Fruit fly (Drosophila melanogaster) whole organism, embryonic: Measurements from ENCODE around the gene CG14219.

Experiments used
- BEAF-32 ChIP-seq: fragments of 200-800 bp; sonication (Bioruptor generic); optimal IDR thresholded peaks from 3 replicates; lab custom pipeline; 2017; ENCODE audit warnings: missing biosample characterization, missing genetic modification characterization, mild to moderate bottlenecking, moderate library complexity, missing genetic modification reagents
- Bgb ChIP-seq: fragments of 200-800 bp; sonication (Bioruptor generic); IDR thresholded peaks from 2 replicates; pipeline ENCODE4 v1.3.6; 2022; ENCODE audit warnings: missing biosample characterization, missing genetic modification characterization; ENCODE audit not compliant: partially characterized antibody
- CG10274 ChIP-seq: fragments of 200-800 bp; sonication (Bioruptor generic); optimal IDR thresholded peaks from 3 replicates; lab custom pipeline; 2017; ENCODE audit warnings: missing biosample characterization, mild to moderate bottlenecking, missing genetic modification characterization
- CG10431 ChIP-seq: fragments of 200-800 bp; sonication (Bioruptor generic); optimal IDR thresholded peaks from 3 replicates; lab custom pipeline; 2018; ENCODE audit warnings: missing biosample characterization, mild to moderate bottlenecking, missing genetic modification characterization
- CG12744 ChIP-seq: fragments of 200-800 bp; sonication (Bioruptor generic); optimal IDR thresholded peaks from 2 replicates; lab custom pipeline; 2016; ENCODE audit warnings: missing biosample characterization, missing genetic modification characterization
- CG13123 ChIP-seq: fragments of 200-800 bp; sonication (Bioruptor generic); optimal IDR thresholded peaks from 2 replicates; lab custom pipeline; 2016; ENCODE audit warnings: missing biosample characterization, missing genetic modification characterization
- CG13424 ChIP-seq: fragments of 200-800 bp; sonication (Bioruptor generic); optimal IDR thresholded peaks from 2 replicates; lab custom pipeline; 2019; ENCODE audit warnings: missing biosample characterization, mild to moderate bottlenecking, missing genetic modification characterization, moderate library complexity
- CG13624 ChIP-seq: fragments of 200-800 bp; sonication (Bioruptor generic); optimal IDR thresholded peaks from 2 replicates; lab custom pipeline; 2016; ENCODE audit warnings: missing biosample characterization, missing genetic modification characterization
- CG15269 ChIP-seq: fragments of 200-800 bp; sonication (Bioruptor generic); optimal IDR thresholded peaks from 2 replicates; lab custom pipeline; 2018; ENCODE audit warnings: missing biosample characterization, mild to moderate bottlenecking, missing genetic modification characterization, moderate library complexity
- CG16813 ChIP-seq: fragments of 200-800 bp; sonication (Bioruptor generic); IDR thresholded peaks from 3 replicates; pipeline ENCODE4 v1.3.6; 2022; ENCODE audit warnings: missing biosample characterization, missing genetic modification characterization; ENCODE audit not compliant: partially characterized antibody
- CG17359 ChIP-seq: fragments of 200-800 bp; sonication (Bioruptor generic); optimal IDR thresholded peaks from 3 replicates; lab custom pipeline; 2018; ENCODE audit warnings: missing biosample characterization, mild to moderate bottlenecking, missing genetic modification characterization, moderate library complexity
- CG30020 ChIP-seq: fragments of 200-800 bp; optimal IDR thresholded peaks from 2 replicates; lab custom pipeline; 2019; ENCODE audit warnings: missing biosample characterization, mild to moderate bottlenecking, missing genetic modification characterization, moderate library complexity
- CG3163 ChIP-seq: fragments of 200-800 bp; sonication (Bioruptor generic); optimal IDR thresholded peaks from 3 replicates; lab custom pipeline; 2016; ENCODE audit warnings: missing biosample characterization, missing genetic modification characterization
- CG4730 ChIP-seq: fragments of 200-800 bp; sonication (Bioruptor generic); IDR thresholded peaks from 2 replicates; pipeline ENCODE4 v1.3.6; 2022; ENCODE audit warnings: missing biosample characterization, missing genetic modification characterization
- CG6254 ChIP-seq: fragments of 200-800 bp; sonication (Bioruptor generic); optimal IDR thresholded peaks from 3 replicates; lab custom pipeline; 2017; ENCODE audit warnings: mild to moderate bottlenecking, missing biosample characterization, missing genetic modification reagents, missing genetic modification characterization
- CG6683 ChIP-seq: fragments of 200-800 bp; sonication (Bioruptor generic); optimal IDR thresholded peaks from 2 replicates; lab custom pipeline; 2017; ENCODE audit warnings: missing biosample characterization, mild to moderate bottlenecking, missing genetic modification characterization, missing genetic modification reagents
- CG7839 ChIP-seq: fragments of 200-800 bp; sonication (Bioruptor generic); optimal IDR thresholded peaks from 3 replicates; lab custom pipeline; 2018; ENCODE audit warnings: missing biosample characterization, mild to moderate bottlenecking, missing genetic modification characterization, moderate library complexity
- CG8388 ChIP-seq: fragments of 200-800 bp; sonication (Bioruptor generic); optimal IDR thresholded peaks from 2 replicates; lab custom pipeline; 2019; ENCODE audit warnings: missing biosample characterization, mild to moderate bottlenecking, missing genetic modification characterization, moderate library complexity
- CG8765 ChIP-seq: fragments of 200-800 bp; sonication (Bioruptor generic); IDR thresholded peaks from 2 replicates; pipeline ENCODE4 v1.3.6; 2022; ENCODE audit warnings: missing biosample characterization, missing genetic modification characterization
- Deaf1 ChIP-seq: fragments of 200-800 bp; optimal IDR thresholded peaks from 3 replicates; lab custom pipeline; 2019; ENCODE audit warnings: missing biosample characterization, mild to moderate bottlenecking, missing genetic modification characterization, moderate library complexity
- Dll ChIP-seq: fragments of 200-800 bp; sonication (Bioruptor generic); IDR thresholded peaks from 4 replicates; pipeline ENCODE4 v1.3.6; 2022; ENCODE audit warnings: missing biosample characterization, missing genetic modification characterization; ENCODE audit not compliant: partially characterized antibody
- Dp ChIP-seq: fragments of 200-800 bp; sonication (Bioruptor generic); optimal IDR thresholded peaks from 2 replicates; lab custom pipeline; 2018; ENCODE audit warnings: missing biosample characterization, mild to moderate bottlenecking, missing genetic modification characterization, moderate library complexity
- H15 ChIP-seq: fragments of 200-800 bp; sonication (Bioruptor generic); IDR thresholded peaks from 3 replicates; pipeline ENCODE4 v1.3.6; 2022; ENCODE audit warnings: missing biosample characterization, missing genetic modification characterization
- Hmx ChIP-seq: fragments of 200-800 bp; sonication (Bioruptor generic); optimal IDR thresholded peaks from 2 replicates; lab custom pipeline; 2016; ENCODE audit warnings: missing biosample characterization, missing genetic modification characterization
- Meics ChIP-seq: fragments of 200-800 bp; sonication (Bioruptor generic); optimal IDR thresholded peaks from 2 replicates; lab custom pipeline; 2017; ENCODE audit warnings: missing biosample characterization, mild to moderate bottlenecking, missing genetic modification characterization
- Mrtf ChIP-seq: fragments of 200-800 bp; sonication (Bioruptor generic); IDR thresholded peaks from 3 replicates; pipeline ENCODE4 v1.3.6; 2022; ENCODE audit warnings: missing biosample characterization, missing genetic modification characterization
- Neu2 ChIP-seq: fragments of 200-800 bp; sonication (Bioruptor generic); optimal IDR thresholded peaks from 3 replicates; lab custom pipeline; 2016; ENCODE audit warnings: missing biosample characterization, missing genetic modification characterization, borderline replicate concordance
- Optix ChIP-seq: fragments of 200-800 bp; sonication (Bioruptor generic); IDR thresholded peaks from 3 replicates; pipeline ENCODE4 v1.3.6; 2022; ENCODE audit warnings: missing biosample characterization, missing genetic modification characterization
- PHDP ChIP-seq: fragments of 200-800 bp; sonication (Bioruptor generic); optimal IDR thresholded peaks from 3 replicates; lab custom pipeline; 2018; ENCODE audit warnings: missing biosample characterization, mild to moderate bottlenecking, missing genetic modification characterization, moderate library complexity
- Scr ChIP-seq: fragments of 200-800 bp; sonication (Bioruptor generic); IDR thresholded peaks from 2 replicates; pipeline ENCODE4 v1.3.6; 2022; ENCODE audit warnings: missing biosample characterization, missing genetic modification characterization; ENCODE audit not compliant: partially characterized antibody
- Sin3A ChIP-seq: fragments of >200 bp; optimal IDR thresholded peaks from 2 replicates; lab custom pipeline; 2018
- ap ChIP-seq: fragments of 200-800 bp; sonication (Bioruptor generic); IDR thresholded peaks from 2 replicates; pipeline ENCODE4 v1.3.6; 2022; ENCODE audit warnings: missing biosample characterization, missing genetic modification characterization
- ase ChIP-seq: fragments of 200-800 bp; sonication (Bioruptor generic); IDR thresholded peaks from 3 replicates; pipeline ENCODE4 v1.3.6; 2022; ENCODE audit warnings: missing biosample characterization, missing genetic modification characterization
- bigmax ChIP-seq: fragments of 200-800 bp; sonication (Bioruptor generic); optimal IDR thresholded peaks from 2 replicates; lab custom pipeline; 2018; ENCODE audit warnings: missing biosample characterization, mild to moderate bottlenecking, missing genetic modification characterization
- bowl ChIP-seq: fragments of 200-800 bp; sonication (Bioruptor generic); IDR thresholded peaks from 2 replicates; pipeline ENCODE4 v1.3.6; 2022; ENCODE audit warnings: missing biosample characterization, missing genetic modification characterization
- cas ChIP-seq: fragments of 200-800 bp; sonication (Bioruptor generic); IDR thresholded peaks from 2 replicates; pipeline ENCODE4 v1.3.6; 2022; ENCODE audit warnings: missing biosample characterization, missing genetic modification characterization
- caup ChIP-seq: fragments of 200-800 bp; sonication (Bioruptor generic); optimal IDR thresholded peaks from 3 replicates; lab custom pipeline; 2017; ENCODE audit warnings: missing biosample characterization, mild to moderate bottlenecking, missing genetic modification characterization, moderate library complexity; ENCODE audit not compliant: severe bottlenecking
- dmrt11E ChIP-seq: fragments of 200-800 bp; sonication (Bioruptor generic); optimal IDR thresholded peaks from 3 replicates; lab custom pipeline; 2018; ENCODE audit warnings: missing biosample characterization, mild to moderate bottlenecking, missing genetic modification characterization, moderate library complexity
- ftz-f1 ChIP-seq: fragments of 200-800 bp; sonication (Bioruptor generic); optimal IDR thresholded peaks from 2 replicates; lab custom pipeline; 2016; ENCODE audit warnings: missing biosample characterization, missing genetic modification characterization
- h ChIP-seq: fragments of >200 bp; optimal IDR thresholded peaks from 2 replicates; lab custom pipeline; 2017
- inv ChIP-seq: fragments of 200-800 bp; sonication (Bioruptor generic); IDR thresholded peaks from 2 replicates; pipeline ENCODE4 v1.3.6; 2022; ENCODE audit warnings: missing biosample characterization, missing genetic modification characterization; ENCODE audit not compliant: partially characterized antibody
- klu ChIP-seq: fragments of 200-800 bp; sonication (Bioruptor generic); IDR thresholded peaks from 2 replicates; pipeline ENCODE4 v1.3.6; 2022; ENCODE audit warnings: missing biosample characterization, missing genetic modification characterization
- mirr ChIP-seq: fragments of 200-800 bp; sonication (Bioruptor generic); optimal IDR thresholded peaks from 3 replicates; lab custom pipeline; 2018; ENCODE audit warnings: missing biosample characterization, mild to moderate bottlenecking, missing genetic modification characterization
- onecut ChIP-seq: fragments of 200-800 bp; sonication (Bioruptor generic); IDR thresholded peaks from 2 replicates; pipeline ENCODE4 v1.3.6; 2022; ENCODE audit warnings: missing biosample characterization, missing genetic modification characterization
- repo ChIP-seq: fragments of 200-800 bp; sonication (Bioruptor generic); optimal IDR thresholded peaks from 2 replicates; lab custom pipeline; 2016; ENCODE audit warnings: missing biosample characterization, missing genetic modification characterization
- salm ChIP-seq: fragments of 200-800 bp; sonication (Bioruptor generic); optimal IDR thresholded peaks from 2 replicates; lab custom pipeline; 2018; ENCODE audit warnings: missing biosample characterization, mild to moderate bottlenecking, missing genetic modification characterization
- tna ChIP-seq: fragments of 200-800 bp; sonication (Bioruptor generic); IDR thresholded peaks from 2 replicates; pipeline ENCODE4 v1.3.6; 2022; ENCODE audit warnings: missing biosample characterization, missing genetic modification characterization; ENCODE audit not compliant: partially characterized antibody
- trh ChIP-seq: fragments of 200-800 bp; sonication (Bioruptor generic); optimal IDR thresholded peaks from 2 replicates; lab custom pipeline; 2016; ENCODE audit warnings: missing biosample characterization, missing genetic modification characterization
- usp ChIP-seq: fragments of >200 bp; optimal IDR thresholded peaks from 2 replicates; lab custom pipeline; 2017; ENCODE audit warnings: missing biosample characterization, missing genetic modification characterization
- z ChIP-seq: fragments of 200-800 bp; sonication (Bioruptor generic); IDR thresholded peaks from 3 replicates; pipeline ENCODE4 v1.3.6; 2022; ENCODE audit warnings: missing biosample characterization, missing genetic modification characterization
- zfh2 ChIP-seq: fragments of 200-800 bp; sonication (Bioruptor generic); optimal IDR thresholded peaks from 2 replicates; lab custom pipeline; 2016; ENCODE audit warnings: missing biosample characterization, missing genetic modification characterization

CG14219 gene

dm6 chrX:19613473-19613872 is 23.5 kb upstream of the CG14219 start (continued):
- TF ChIP-seq Dll (GFP tag; lab: Robert Waterston, UW) (peak; percentile 53; the same call in 1 of the 4 replicates), CG17359 (tag; lab: Kevin White, UChicago) (peak; percentile 39), CG13624 (GFP tag; lab: Kevin White, UChicago) (peak; percentile 35), CG13424 (tag; lab: Kevin White, UChicago) (peak; percentile 20), trh (GFP tag; lab: Kevin White, UChicago) (no peak), H15 (GFP tag; lab: Robert Waterston, UW) (no peak), bowl (0 out of 2 replicates have a peak, but pooled peaks have one; percentile 10), caup (peak; percentile 82), klu (GFP tag; lab: Robert Waterston, UW) (no peak), Optix (GFP tag; lab: Robert Waterston, UW) (no peak), Deaf1 (tag; lab: Kevin White, UChicago) (no peak), PHDP (tag; lab: Kevin White, UChicago) (peak; percentile 64), Sin3A (lab: Kevin White, UChicago) (no peak), Meics (peak; percentile 83), salm (tag; lab: Kevin White, UChicago) (peak; percentile 17), Neu2 (GFP tag; lab: Kevin White, UChicago) (no peak), CG16813 (GFP tag; lab: Robert Waterston, UW) (0 out of 3 replicates have a peak, but pooled peaks have one; percentile 33), usp (GFP tag; lab: Kevin White, UChicago) (no peak), onecut (GFP tag; lab: Robert Waterston, UW) (peak; percentile 64), CG7839 (tag; lab: Kevin White, UChicago) (no peak), inv (GFP tag; lab: Robert Waterston, UW) (no peak), CG8388 (peak; percentile 34), dmrt11E (tag; lab: Kevin White, UChicago) (peak; percentile 11), CG30020 (tag; lab: Kevin White, UChicago) (peak; percentile 44), Mrtf (GFP tag; lab: Robert Waterston, UW) (no peak), CG6683 (GFP tag; lab: Kevin White, UChicago) (peak; percentile 60), mirr (peak; percentile 89), Hmx (no peak), z (GFP tag; lab: Robert Waterston, UW) (no peak), CG8765 (GFP tag; lab: Robert Waterston, UW) (no peak), repo (GFP tag; lab: Kevin White, UChicago) (no peak), bigmax (GFP tag; lab: Kevin White, UChicago) (peak; percentile 45), CG10431 (peak; percentile 40), Scr (GFP tag; lab: Robert Waterston, UW) (peak; percentile 47), tna (GFP tag; lab: Robert Waterston, UW) (no peak), CG4730 (no peak), CG13123 (GFP tag; lab: Kevin White, UChicago) (no peak), ase (GFP tag; lab: Robert Waterston, UW) (no peak), ftz-f1 (no peak), zfh2 (GFP tag; lab: Kevin White, UChicago) (no peak), h (no peak), Bgb (GFP tag; lab: Robert Waterston, UW) (no peak), BEAF-32 (GFP tag; lab: Kevin White, UChicago) (peak; percentile 48), CG15269 (tag; lab: Kevin White, UChicago) (no peak), CG6254 (GFP tag; lab: Kevin White, UChicago) (peak; percentile 13), Dp (GFP tag; lab: Kevin White, UChicago) (peak; percentile 75), ap (0 out of 2 replicates have a peak, but pooled peaks have one; percentile 9), cas (no peak), CG10274 (peak; percentile 1), CG3163 (GFP tag; lab: Kevin White, UChicago) (no peak), CG12744 (GFP tag; lab: Kevin White, UChicago) (no peak)
